Fruit fly (Drosophila melanogaster): Measurements from ENCODE around the gene Taf12.
A peak's percentile ranks its signal among the peaks of the same experiment; 100 is the strongest.

Gene Taf12

DNA sequence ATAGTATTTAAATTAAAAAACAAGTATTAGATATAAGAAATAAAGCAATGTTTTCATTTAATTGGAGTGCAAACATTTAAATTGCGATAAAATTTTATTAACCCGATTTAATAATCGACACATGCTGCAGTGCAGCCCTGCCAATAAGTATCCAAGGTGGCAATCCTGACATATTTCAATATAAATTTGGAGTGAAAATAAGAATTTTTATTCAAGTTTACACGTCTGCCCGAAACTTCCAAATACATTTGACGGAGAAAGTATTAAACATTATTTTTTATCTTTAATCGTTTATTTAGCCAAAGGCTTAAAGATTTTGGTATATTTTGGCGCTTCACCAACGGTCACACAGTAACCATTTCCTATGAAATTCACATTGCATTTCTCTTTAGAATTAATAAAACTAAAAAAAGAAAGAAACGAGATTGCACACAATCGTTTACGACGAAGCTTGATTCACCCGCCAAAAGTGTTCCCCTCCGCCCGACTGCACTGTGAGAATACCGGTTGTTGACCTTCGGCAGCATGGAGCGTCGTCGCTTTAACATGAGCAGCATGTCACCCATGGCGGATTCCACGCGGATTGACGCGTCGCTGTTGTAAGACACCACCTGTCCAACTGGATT is 51.0 kb downstream of the Taf12 start, which contains the start of gene CG14712 (continued):
- TF ChIP-seq Pdp1 (GFP tag; optimal IDR thresholded peaks at IDR 0.05) (peak in 1 of 2 experiments; percentile 28), CG11456 (GFP tag; IDR thresholded peaks at IDR 0.05) (no peak), z (GFP tag; IDR thresholded peaks at IDR 0.05) (no peak), CG11696 (GFP tag; IDR thresholded peaks at IDR 0.05) (no peak), CG3065 (GFP tag; optimal IDR thresholded peaks at IDR 0.05) (no peak), CG7839 (tag; optimal IDR thresholded peaks at IDR 0.05) (no peak), CG8388 (GFP tag; optimal IDR thresholded peaks at IDR 0.05) (no peak), pzg (GFP tag; optimal IDR thresholded peaks at IDR 0.05) (peak; percentile 89), CG4707 (GFP tag; optimal IDR thresholded peaks at IDR 0.05) (no peak), tna (GFP tag; IDR thresholded peaks at IDR 0.05; ENCODE audit: partially characterized antibody) (no peak), cg (GFP tag; optimal IDR thresholded peaks at IDR 0.05) (no peak), HLH3B (GFP tag; IDR thresholded peaks at IDR 0.05) (no peak), CG14014 (GFP tag; IDR thresholded peaks at IDR 0.05) (no peak), CG15073 (GFP tag; optimal IDR thresholded peaks at IDR 0.05) (no peak), eve (GFP tag; optimal IDR thresholded peaks at IDR 0.05) (no peak), Dp (GFP tag; optimal IDR thresholded peaks at IDR 0.05) (peak; percentile 97), cato (GFP tag; optimal IDR thresholded peaks at IDR 0.05; ENCODE audit: borderline replicate concordance) (no peak), CG32767 (GFP tag; IDR thresholded peaks at IDR 0.05) (no peak), HmgZ (tag; optimal IDR thresholded peaks at IDR 0.05) (peak; percentile 55), CG13775 (GFP tag; optimal IDR thresholded peaks at IDR 0.05) (peak; percentile 11), CG17912 (GFP tag; optimal IDR thresholded peaks at IDR 0.05) (no peak), Vsx1 (GFP tag; optimal IDR thresholded peaks at IDR 0.05) (no peak), CG30403 (GFP tag; optimal IDR thresholded peaks at IDR 0.05) (no peak), disco-r (GFP tag; optimal IDR thresholded peaks at IDR 0.05) (no peak), prd (optimal IDR thresholded peaks at IDR 0.05) (no peak), prd (GFP tag; IDR thresholded peaks at IDR 0.05) (no peak), sqz (GFP tag; optimal IDR thresholded peaks at IDR 0.05) (no peak), row (GFP tag; IDR thresholded peaks at IDR 0.05) (peak; percentile 51; the same call in 2 of the 3 replicates), CG9215 (GFP tag; IDR thresholded peaks at IDR 0.05) (no peak), abd-A (tag; optimal IDR thresholded peaks at IDR 0.05) (no peak), Ptx1 (GFP tag; IDR thresholded peaks at IDR 0.05) (no peak), Nf-YB (GFP tag; optimal IDR thresholded peaks at IDR 0.05) (no peak), GATAe (GFP tag; conservative IDR thresholded peaks at IDR 0.05) (no peak), Dbx (GFP tag; IDR thresholded peaks at IDR 0.05) (no peak), CG17802 (tag; optimal IDR thresholded peaks at IDR 0.05) (no peak), Usf (GFP tag; optimal IDR thresholded peaks at IDR 0.05) (no peak), CG10654 (GFP tag; optimal IDR thresholded peaks at IDR 0.05) (no peak), CG7963 (GFP tag; IDR thresholded peaks at IDR 0.05; ENCODE audit: partially characterized antibody) (peak; percentile 37; the same call in 1 of the 3 replicates), CG2678 (tag; optimal IDR thresholded peaks at IDR 0.05) (no peak), CG1647 (GFP tag; optimal IDR thresholded peaks at IDR 0.05) (no peak), CG15011 (GFP tag; optimal IDR thresholded peaks at IDR 0.05) (no peak), CG3407 (GFP tag; optimal IDR thresholded peaks at IDR 0.05) (no peak), dimm (GFP tag; IDR thresholded peaks at IDR 0.05) (no peak), nau (GFP tag; optimal IDR thresholded peaks at IDR 0.05) (no peak), CG17612 (GFP tag; IDR thresholded peaks at IDR 0.05) (no peak), Meics (GFP tag; optimal IDR thresholded peaks at IDR 0.05) (no peak), CG10267 (tag; optimal IDR thresholded peaks at IDR 0.05) (peak; percentile 69), H15 (GFP tag; IDR thresholded peaks at IDR 0.05) (no peak), repo (GFP tag; optimal IDR thresholded peaks at IDR 0.05) (no peak), ftz-f1 (GFP tag; optimal IDR thresholded peaks at IDR 0.05) (peak; percentile 75), Fer2 (tag; optimal IDR thresholded peaks at IDR 0.05) (no peak)

Data from whole organism, embryonic.